Worm (Caenorhabditis elegans) whole organism, late embryonic: Measurements from ENCODE around the gene Y32F6A.4.

ENCODE experiments used
- ceh-31 ChIP-seq: sonication (generic microtip); optimal IDR thresholded peaks from 2 replicates; lab custom pipeline; 2016; ENCODE audit warnings: missing genetic modification characterization, missing compliant biosample characterization
- ceh-48 ChIP-seq: sonication (generic microtip); optimal IDR thresholded peaks from 2 replicates; lab custom pipeline; 2016; ENCODE audit warnings: missing genetic modification characterization, inconsistent platforms, missing compliant biosample characterization
- ceh-9 ChIP-seq: sonication (generic microtip); optimal IDR thresholded peaks from 2 replicates; lab custom pipeline; 2016; ENCODE audit warnings: mild to moderate bottlenecking, missing genetic modification characterization, inconsistent platforms, missing compliant biosample characterization
- dve-1 ChIP-seq: sonication (generic microtip); optimal IDR thresholded peaks from 2 replicates; lab custom pipeline; 2017; ENCODE audit warnings: antibody characterized with exemption, mild to moderate bottlenecking, missing genetic modification characterization, missing compliant biosample characterization
- ets-4 ChIP-seq: sonication (generic microtip); optimal IDR thresholded peaks from 2 replicates; lab custom pipeline; 2016; ENCODE audit warnings: missing genetic modification characterization, missing compliant biosample characterization
- pha-4 ChIP-seq: fragments of 150-350 bp; optimal IDR thresholded peaks from 2 replicates; lab custom pipeline; 2018; ENCODE audit warnings: missing biosample characterization, missing genetic modification reagents, missing genetic modification characterization

DNA sequence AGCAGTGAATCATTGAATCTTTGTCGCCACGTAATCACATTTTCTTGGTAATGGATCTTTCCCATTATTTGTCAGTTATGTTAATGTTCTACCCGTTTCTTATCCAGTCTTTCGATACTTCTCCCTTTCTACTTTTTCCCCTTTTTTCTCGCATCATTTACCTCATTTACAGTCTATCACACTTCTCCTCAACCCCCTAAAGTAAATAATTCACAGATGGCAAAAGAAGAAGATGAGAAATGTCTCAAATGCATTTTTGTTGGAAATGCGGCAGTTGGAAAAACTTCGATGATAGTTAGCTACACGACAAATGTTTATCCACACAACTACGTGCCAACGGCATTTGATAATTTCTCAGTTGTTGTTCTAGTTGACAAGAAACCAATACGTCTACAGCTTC lies 28.2 kb upstream of the Y32F6A.4 start, which contains the start of gene chw-1:
- TF ChIP-seq pha-4 (tag; lab: Kevin White, UChicago), result no peak
- no peak for TF ChIP-seq ceh-48 (tag; lab: Kevin White, UChicago)
- TF ChIP-seq ceh-31 (tag; lab: Kevin White, UChicago), result no peak
- TF ChIP-seq dve-1 (tag; lab: Kevin White, UChicago), result no peak
- TF ChIP-seq ceh-9 (tag; lab: Kevin White, UChicago), result no peak
- TF ChIP-seq ets-4 (tag; lab: Kevin White, UChicago), result no peak
